Fruit fly (Drosophila melanogaster): ENCODE data around the gene sina.

sina gene

DNA sequence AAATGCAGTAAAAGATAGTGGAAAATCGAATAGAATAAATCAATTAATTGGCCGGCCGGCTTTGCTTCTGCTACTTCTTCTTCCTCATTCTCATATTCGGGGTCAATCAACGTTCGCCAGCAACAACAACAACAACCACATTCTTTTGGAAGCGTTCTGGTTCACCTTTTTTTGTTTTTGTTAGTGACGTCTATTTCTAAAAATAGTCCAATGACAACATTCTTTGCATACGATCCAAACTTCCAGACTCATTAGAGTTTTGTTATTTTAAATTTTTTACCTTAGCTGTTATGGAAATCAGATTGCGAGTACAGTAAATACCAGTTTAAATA is 12.2 kb downstream of the sina start:
- TF ChIP-seq lola (GFP tag; optimal IDR thresholded peaks at IDR 0.05) (no peak), tai (GFP tag; optimal IDR thresholded peaks at IDR 0.05) (no peak), foxo (GFP tag; optimal IDR thresholded peaks at IDR 0.05) (no peak), Dif (GFP tag; optimal IDR thresholded peaks at IDR 0.05; ENCODE audit: partially characterized antibody) (no peak), rgr (GFP tag; optimal IDR thresholded peaks at IDR 0.05) (no peak), usp (GFP tag; optimal IDR thresholded peaks at IDR 0.05) (no peak), Abd-B (GFP tag; optimal IDR thresholded peaks at IDR 0.05) (no peak), HLH106 (tag; optimal IDR thresholded peaks at IDR 0.05) (no peak), CG9705 (GFP tag; optimal IDR thresholded peaks at IDR 0.05) (no peak)

- TF ChIP-seq CG32264 (GFP tag; optimal IDR thresholded peaks at IDR 0.05), result no peak
- no peak for TF ChIP-seq Sp1 (GFP tag; optimal IDR thresholded peaks at IDR 0.05)
- TF ChIP-seq dmrt93B (GFP tag; optimal IDR thresholded peaks at IDR 0.05), result no peak
These were observed 13.6 kb downstream of the sina start for dm6 chr3L:16867190-16867589.

DNA sequence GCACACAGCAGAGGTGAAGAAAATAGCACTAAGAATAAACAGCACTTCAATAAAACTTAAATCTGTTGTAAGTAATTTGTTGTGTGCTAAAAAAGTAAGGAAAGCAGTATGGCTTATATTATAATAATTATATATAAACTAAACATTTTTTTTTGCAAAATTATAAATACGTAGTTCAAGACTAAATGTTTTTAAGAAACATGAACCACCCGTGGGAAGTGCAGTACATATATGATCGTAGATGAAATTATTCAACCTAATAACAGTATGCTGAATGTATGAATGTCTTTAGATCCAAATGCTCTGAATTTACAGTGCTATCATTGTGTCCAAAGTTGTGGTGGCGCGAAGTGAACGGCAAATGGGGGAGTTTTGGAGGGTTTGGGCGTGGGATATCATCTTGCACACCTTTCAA is 17.2 kb downstream of the sina start:
- TF ChIP-seq Sp1 (GFP tag; optimal IDR thresholded peaks at IDR 0.05) (peak; percentile 12), rgr (GFP tag; optimal IDR thresholded peaks at IDR 0.05) (peak; percentile 10), foxo (GFP tag; optimal IDR thresholded peaks at IDR 0.05) (peak in 1 of 2 experiments; percentile 7), CG32264 (GFP tag; optimal IDR thresholded peaks at IDR 0.05) (no peak), Dif (GFP tag; optimal IDR thresholded peaks at IDR 0.05; ENCODE audit: partially characterized antibody) (no peak), N (GFP tag; optimal IDR thresholded peaks at IDR 0.05) (no peak), OdsH (GFP tag; optimal IDR thresholded peaks at IDR 0.05) (peak; percentile 18), dl (GFP tag; optimal IDR thresholded peaks at IDR 0.05; ENCODE audit: insufficient read depth in 1 of 2, partially characterized antibody in 2 of 2) (no peak), Rel (GFP tag; optimal IDR thresholded peaks at IDR 0.05) (no peak), Rel (tag; optimal IDR thresholded peaks at IDR 0.05) (no peak), psq (GFP tag; optimal IDR thresholded peaks at IDR 0.05) (peak; percentile 17), brk (GFP tag; optimal IDR thresholded peaks at IDR 0.05) (no peak), HLH106 (tag; optimal IDR thresholded peaks at IDR 0.05) (no peak), br (GFP tag; optimal IDR thresholded peaks at IDR 0.05) (no peak), CrebA (GFP tag; optimal IDR thresholded peaks at IDR 0.05; ENCODE audit: borderline replicate concordance) (no peak)

- TF ChIP-seq woc (GFP tag; optimal IDR thresholded peaks at IDR 0.05) (no peak), Hr78 (GFP tag; optimal IDR thresholded peaks at IDR 0.05) (no peak), HLH106 (tag; optimal IDR thresholded peaks at IDR 0.05) (no peak), jim (GFP tag; optimal IDR thresholded peaks at IDR 0.05) (no peak), Sp1 (GFP tag; optimal IDR thresholded peaks at IDR 0.05) (no peak), Hnf4 (GFP tag; optimal IDR thresholded peaks at IDR 0.05) (no peak), GATAd (GFP tag; optimal IDR thresholded peaks at IDR 0.05) (no peak), OdsH (GFP tag; optimal IDR thresholded peaks at IDR 0.05) (no peak), pan (optimal IDR thresholded peaks at IDR 0.05) (no peak), ey (GFP tag; optimal IDR thresholded peaks at IDR 0.05) (no peak), psq (GFP tag; optimal IDR thresholded peaks at IDR 0.05) (no peak), dsf (GFP tag; optimal IDR thresholded peaks at IDR 0.05; ENCODE audit: borderline replicate concordance) (no peak), sage (GFP tag; optimal IDR thresholded peaks at IDR 0.05) (no peak), sv (GFP tag; optimal IDR thresholded peaks at IDR 0.05) (no peak), lola (GFP tag; optimal IDR thresholded peaks at IDR 0.05) (no peak), N (GFP tag; optimal IDR thresholded peaks at IDR 0.05) (no peak), Dif (GFP tag; optimal IDR thresholded peaks at IDR 0.05; ENCODE audit: partially characterized antibody) (no peak), dmrt93B (GFP tag; optimal IDR thresholded peaks at IDR 0.05) (no peak), CrebA (GFP tag; optimal IDR thresholded peaks at IDR 0.05; ENCODE audit: borderline replicate concordance) (no peak)
These were observed 18.1 kb downstream of the sina start for dm6 chr3L:16871630-16872029.

DNA sequence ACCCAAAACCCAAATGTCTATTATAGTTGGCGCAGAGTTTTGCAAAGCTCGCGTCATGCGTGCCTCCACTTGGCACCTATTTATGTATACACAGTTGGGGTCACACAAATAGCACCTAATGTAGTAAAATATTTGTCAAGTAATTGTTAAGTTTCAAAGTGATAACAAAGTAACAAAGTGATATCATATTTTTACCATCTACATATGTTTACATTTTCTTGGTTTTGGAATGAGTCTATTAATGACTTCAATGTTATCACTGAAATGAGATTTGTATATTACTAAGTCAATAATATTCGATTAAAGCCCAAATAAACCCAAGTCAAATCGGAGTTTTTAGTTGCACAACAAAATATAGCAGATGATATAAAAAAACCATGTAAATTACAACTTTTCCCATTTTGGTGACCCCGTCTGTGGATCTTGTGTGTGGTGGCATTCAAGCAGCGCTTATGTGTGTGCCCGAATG is 19.0 kb downstream of the sina start:
- TF ChIP-seq br (GFP tag; optimal IDR thresholded peaks at IDR 0.05) (peak; percentile 23), dsf (GFP tag; optimal IDR thresholded peaks at IDR 0.05; ENCODE audit: borderline replicate concordance) (no peak), HLH106 (tag; optimal IDR thresholded peaks at IDR 0.05) (no peak), lola (GFP tag; optimal IDR thresholded peaks at IDR 0.05) (no peak), ey (GFP tag; optimal IDR thresholded peaks at IDR 0.05) (peak; percentile 37), Hr78 (GFP tag; optimal IDR thresholded peaks at IDR 0.05) (no peak), jim (GFP tag; optimal IDR thresholded peaks at IDR 0.05) (no peak), woc (GFP tag; optimal IDR thresholded peaks at IDR 0.05) (peak; percentile 33), N (GFP tag; optimal IDR thresholded peaks at IDR 0.05) (no peak), tai (GFP tag; optimal IDR thresholded peaks at IDR 0.05) (no peak), brk (GFP tag; optimal IDR thresholded peaks at IDR 0.05) (no peak), h (GFP tag; optimal IDR thresholded peaks at IDR 0.05) (peak; percentile 40), Hnf4 (GFP tag; optimal IDR thresholded peaks at IDR 0.05) (no peak), usp (GFP tag; optimal IDR thresholded peaks at IDR 0.05) (no peak), foxo (GFP tag; optimal IDR thresholded peaks at IDR 0.05) (peak in 1 of 2 experiments; percentile 28), fru (GFP tag; optimal IDR thresholded peaks at IDR 0.05) (peak; percentile 34), CrebA (GFP tag; optimal IDR thresholded peaks at IDR 0.05; ENCODE audit: borderline replicate concordance) (no peak), Dif (GFP tag; optimal IDR thresholded peaks at IDR 0.05; ENCODE audit: partially characterized antibody) (no peak), GATAd (GFP tag; optimal IDR thresholded peaks at IDR 0.05) (no peak), sage (GFP tag; optimal IDR thresholded peaks at IDR 0.05) (no peak), Abd-B (GFP tag; optimal IDR thresholded peaks at IDR 0.05) (no peak), Jra (GFP tag; optimal IDR thresholded peaks at IDR 0.05) (no peak), Myc (optimal IDR thresholded peaks at IDR 0.05) (no peak), CG9705 (GFP tag; optimal IDR thresholded peaks at IDR 0.05) (no peak), Hr83 (GFP tag; optimal IDR thresholded peaks at IDR 0.05; ENCODE audit: poor library complexity, severe bottlenecking) (no peak), Dfd (GFP tag; optimal IDR thresholded peaks at IDR 0.05) (no peak), dmrt93B (GFP tag; optimal IDR thresholded peaks at IDR 0.05) (no peak), sv (GFP tag; optimal IDR thresholded peaks at IDR 0.05) (peak; percentile 72), Rel (GFP tag; optimal IDR thresholded peaks at IDR 0.05) (no peak), Rel (tag; optimal IDR thresholded peaks at IDR 0.05) (no peak), rgr (GFP tag; optimal IDR thresholded peaks at IDR 0.05) (peak; percentile 14)
